Worm (Caenorhabditis elegans) whole organism, L4 larva: ENCODE measurements around the gene Y39G8C.2.

ENCODE experiments used
- F10B5.3 ChIP-seq: sonication (generic microtip); optimal IDR thresholded peaks from 2 replicates; lab custom pipeline; 2016; ENCODE audit warnings: mild to moderate bottlenecking, missing genetic modification characterization, missing compliant biosample characterization
- F26F4.8 ChIP-seq: fragments of 200-800 bp; sonication (Bioruptor generic); conservative IDR thresholded peaks from 2 replicates; pipeline ENCODE4 v1.3.6; 2022; ENCODE audit warnings: missing genetic modification characterization, missing compliant biosample characterization
- Y105C5A.15 ChIP-seq: fragments of 200-800 bp; sonication (Bioruptor generic); IDR thresholded peaks from 2 replicates; pipeline ENCODE4 v1.3.6; 2022; ENCODE audit warnings: missing genetic modification characterization, missing compliant biosample characterization
- Y5F2A.4 ChIP-seq: fragments of 200-800 bp; sonication (Bioruptor generic); optimal IDR thresholded peaks from 2 replicates; lab custom pipeline; 2018; ENCODE audit warnings: mild to moderate bottlenecking, missing genetic modification characterization, missing compliant biosample characterization
- ZK546.5 ChIP-seq, 2 experiments: sonication (generic microtip); optimal IDR thresholded peaks; 2 replicates each; lab custom pipeline; 2017; ENCODE audit warnings: missing biosample characterization in 2 of 2, missing genetic modification characterization in 2 of 2
- aha-1 ChIP-seq: fragments of 150-350 bp; peaks from one replicate; lab custom pipeline; 2014; ENCODE audit warnings: missing biosample characterization, missing genetic modification characterization
- arid-1 ChIP-seq: fragments of 200-800 bp; sonication (Bioruptor generic); conservative IDR thresholded peaks from 2 replicates; pipeline ENCODE4 v1.3.6; 2022; ENCODE audit warnings: missing genetic modification reagents, missing genetic modification characterization, missing compliant biosample characterization
- ceh-20 ChIP-seq: fragments of 200-800 bp; sonication (Bioruptor generic); IDR thresholded peaks from 2 replicates; pipeline ENCODE4 v1.3.6; 2022; ENCODE audit warnings: missing genetic modification reagents, missing genetic modification characterization, missing compliant biosample characterization
- ceh-62 ChIP-seq: sonication (generic microtip); optimal IDR thresholded peaks from 2 replicates; lab custom pipeline; 2017; ENCODE audit warnings: missing biosample characterization, missing genetic modification characterization
- ces-1 ChIP-seq: fragments of 150-350 bp; sonication (generic microtip); optimal IDR thresholded peaks from 4 replicates; lab custom pipeline; 2014; ENCODE audit warnings: missing biosample characterization, missing genetic modification reagents, missing genetic modification characterization
- cey-2 ChIP-seq: sonication (generic microtip); optimal IDR thresholded peaks from 3 replicates; lab custom pipeline; 2017; ENCODE audit warnings: missing genetic modification characterization, mild to moderate bottlenecking, missing compliant biosample characterization, antibody characterized with exemption, borderline replicate concordance; ENCODE audit not compliant: insufficient read depth
- daf-16 ChIP-seq, 3 experiments: sonication (generic microtip); optimal IDR thresholded peaks; 2 replicates each; lab custom pipeline; 2016 to 2017; ENCODE audit warnings: missing genetic modification characterization in 3 of 3, missing genetic modification reagents in 3 of 3, mild to moderate bottlenecking in 2 of 3, missing compliant biosample characterization in 2 of 3, missing biosample characterization in 1 of 3, moderate library complexity in 1 of 3
- dmd-6 ChIP-seq: fragments of 200-800 bp; sonication (Bioruptor generic); IDR thresholded peaks from 2 replicates; pipeline ENCODE4 v1.3.6; 2022; ENCODE audit warnings: missing genetic modification reagents, missing genetic modification characterization, missing compliant biosample characterization
- dve-1 ChIP-seq: sonication (generic microtip); optimal IDR thresholded peaks from 2 replicates; lab custom pipeline; 2017; ENCODE audit warnings: antibody characterized with exemption, mild to moderate bottlenecking, missing genetic modification characterization, missing compliant biosample characterization; ENCODE audit not compliant: insufficient read depth
- hif-1 ChIP-seq, 2 experiments: sonication (generic microtip); optimal IDR thresholded peaks; 2 replicates each; lab custom pipeline; 2016 to 2017; ENCODE audit warnings: missing compliant biosample characterization in 2 of 2, missing genetic modification characterization in 2 of 2, missing genetic modification reagents in 2 of 2, missing genotype in 2 of 2, mild to moderate bottlenecking in 1 of 2
- hlh-11 ChIP-seq: fragments of 200-800 bp; sonication (Bioruptor generic); optimal IDR thresholded peaks from 2 replicates; lab custom pipeline; 2018; ENCODE audit warnings: mild to moderate bottlenecking, missing genetic modification characterization, missing compliant biosample characterization
- hlh-30 ChIP-seq: sonication (generic microtip); optimal IDR thresholded peaks from 2 replicates; lab custom pipeline; 2017; ENCODE audit warnings: antibody characterized with exemption, mild to moderate bottlenecking, missing genetic modification characterization, missing compliant biosample characterization; ENCODE audit not compliant: insufficient read depth
- hmg-1.1 ChIP-seq: fragments of 200-800 bp; sonication (Bioruptor generic); IDR thresholded peaks from 2 replicates; pipeline ENCODE4 v1.3.6; 2022; ENCODE audit warnings: missing genetic modification reagents, missing genetic modification characterization, missing compliant biosample characterization
- jun-1 ChIP-seq: fragments of 150-350 bp; optimal IDR thresholded peaks from 2 replicates; lab custom pipeline; 2014; ENCODE audit warnings: missing biosample characterization, missing genetic modification reagents, missing genetic modification characterization
- lin-1 ChIP-seq: fragments of 200-800 bp; sonication (Bioruptor generic); IDR thresholded peaks from 2 replicates; pipeline ENCODE4 v1.3.6; 2022; ENCODE audit warnings: missing genetic modification reagents, missing genetic modification characterization, missing compliant biosample characterization
- lin-39 ChIP-seq: fragments of 150-350 bp; optimal IDR thresholded peaks from 2 replicates; lab custom pipeline; 2014; ENCODE audit warnings: missing biosample characterization, missing genetic modification reagents, missing genetic modification characterization
- lir-3 ChIP-seq: sonication (generic microtip); optimal IDR thresholded peaks from 2 replicates; lab custom pipeline; 2016; ENCODE audit warnings: mild to moderate bottlenecking, missing genetic modification characterization, missing compliant biosample characterization
- mes-2 ChIP-seq: sonication (generic microtip); optimal IDR thresholded peaks from 2 replicates; lab custom pipeline; 2016; ENCODE audit warnings: missing genotype, mild to moderate bottlenecking, missing genetic modification characterization, missing compliant biosample characterization; ENCODE audit not compliant: poor library complexity, severe bottlenecking
- mxl-3 ChIP-seq: fragments of 200-800 bp; sonication (Bioruptor generic); optimal IDR thresholded peaks from 2 replicates; lab custom pipeline; 2018; ENCODE audit warnings: mild to moderate bottlenecking, missing genetic modification characterization, missing compliant biosample characterization
- nhr-102 ChIP-seq: sonication (generic microtip); optimal IDR thresholded peaks from 2 replicates; lab custom pipeline; 2016; ENCODE audit warnings: mild to moderate bottlenecking, missing genetic modification characterization, moderate library complexity, missing compliant biosample characterization
- nhr-11 ChIP-seq: fragments of 150-350 bp; optimal IDR thresholded peaks from 2 replicates; lab custom pipeline; 2014; ENCODE audit warnings: missing biosample characterization, missing genetic modification characterization
- nhr-111 ChIP-seq: fragments of 200-800 bp; sonication (Bioruptor generic); optimal IDR thresholded peaks from 2 replicates; lab custom pipeline; 2018; ENCODE audit warnings: mild to moderate bottlenecking, missing genetic modification characterization, missing compliant biosample characterization
- nhr-237 ChIP-seq: sonication (generic microtip); optimal IDR thresholded peaks from 2 replicates; lab custom pipeline; 2017; ENCODE audit warnings: missing biosample characterization, missing genetic modification characterization
- nhr-28 ChIP-seq: fragments of 150-350 bp; optimal IDR thresholded peaks from 2 replicates; lab custom pipeline; 2014; ENCODE audit warnings: missing biosample characterization, missing genetic modification characterization
- nhr-42 ChIP-seq: fragments of 200-800 bp; sonication (Bioruptor generic); IDR thresholded peaks from 2 replicates; pipeline ENCODE4 v1.3.6; 2022; ENCODE audit warnings: missing genetic modification characterization, missing compliant biosample characterization
- nhr-48 ChIP-seq: sonication (generic microtip); optimal IDR thresholded peaks from 2 replicates; lab custom pipeline; 2016; ENCODE audit warnings: mild to moderate bottlenecking, missing genetic modification characterization, missing compliant biosample characterization
- nhr-76 ChIP-seq: fragments of 150-350 bp; optimal IDR thresholded peaks from 2 replicates; lab custom pipeline; 2014; ENCODE audit warnings: missing biosample characterization, missing genetic modification characterization
- nhr-77 ChIP-seq: fragments of 150-350 bp; optimal IDR thresholded peaks from 2 replicates; lab custom pipeline; 2014; ENCODE audit warnings: missing biosample characterization, missing genetic modification characterization
- pha-4 ChIP-seq, 2 experiments: fragments of 150-350 bp in 1 of 2; fragments of 200-800 bp in 1 of 2; sonication (Bioruptor generic) in 1 of 2; IDR thresholded peaks in 1 of 2; optimal IDR thresholded peaks in 1 of 2; 2 replicates each; pipeline versions ENCODE4 v1.3.6 to Lab custom; 2014 to 2022; ENCODE audit warnings: missing genetic modification characterization in 2 of 2, missing genetic modification reagents in 2 of 2, missing biosample characterization in 1 of 2, missing compliant biosample characterization in 1 of 2
- pqm-1 ChIP-seq: sonication (generic microtip); optimal IDR thresholded peaks from 2 replicates; lab custom pipeline; 2017; ENCODE audit warnings: missing biosample characterization, missing genetic modification characterization
- saeg-2 ChIP-seq: fragments of 200-800 bp; sonication (Bioruptor generic); IDR thresholded peaks from 2 replicates; pipeline ENCODE4 v1.3.6; 2022; ENCODE audit warnings: missing genetic modification reagents, missing genetic modification characterization, missing compliant biosample characterization
- set-16 ChIP-seq: fragments of 200-800 bp; sonication (Bioruptor generic); IDR thresholded peaks from 2 replicates; pipeline ENCODE4 v1.3.6; 2022; ENCODE audit warnings: missing genetic modification reagents, missing genetic modification characterization, missing compliant biosample characterization
- skn-1 ChIP-seq: fragments of 150-350 bp; optimal IDR thresholded peaks from 2 replicates; lab custom pipeline; 2014; ENCODE audit warnings: missing biosample characterization, missing genetic modification characterization
- snpc-1.2 ChIP-seq: fragments of 200-800 bp; sonication (Bioruptor generic); IDR thresholded peaks from 2 replicates; pipeline ENCODE4 v1.3.6; 2022; ENCODE audit warnings: missing genetic modification reagents, missing genetic modification characterization, missing compliant biosample characterization
- spr-3 ChIP-seq: fragments of 200-800 bp; sonication (Bioruptor generic); optimal IDR thresholded peaks from 2 replicates; lab custom pipeline; 2018; ENCODE audit warnings: mild to moderate bottlenecking, missing genetic modification characterization, missing compliant biosample characterization
- tag-97 ChIP-seq: fragments of 200-800 bp; sonication (Bioruptor generic); IDR thresholded peaks from 2 replicates; pipeline ENCODE4 v1.3.6; 2022; ENCODE audit warnings: missing genetic modification characterization, missing compliant biosample characterization
- tra-1 ChIP-seq: fragments of 200-800 bp; sonication (Bioruptor generic); IDR thresholded peaks from 2 replicates; pipeline ENCODE4 v1.3.6; 2022; ENCODE audit warnings: missing genetic modification reagents, missing genetic modification characterization, missing compliant biosample characterization
- unc-39 ChIP-seq: sonication (generic microtip); optimal IDR thresholded peaks from 2 replicates; lab custom pipeline; 2017; ENCODE audit warnings: missing biosample characterization, missing genetic modification characterization
- zag-1 ChIP-seq: fragments of 150-350 bp; optimal IDR thresholded peaks from 2 replicates; lab custom pipeline; 2014; ENCODE audit warnings: missing biosample characterization, missing genetic modification characterization
- zip-2 ChIP-seq: fragments of 150-350 bp; optimal IDR thresholded peaks from 2 replicates; lab custom pipeline; 2014; ENCODE audit warnings: missing biosample characterization, missing genetic modification characterization

Y39G8C.2 gene

DNA sequence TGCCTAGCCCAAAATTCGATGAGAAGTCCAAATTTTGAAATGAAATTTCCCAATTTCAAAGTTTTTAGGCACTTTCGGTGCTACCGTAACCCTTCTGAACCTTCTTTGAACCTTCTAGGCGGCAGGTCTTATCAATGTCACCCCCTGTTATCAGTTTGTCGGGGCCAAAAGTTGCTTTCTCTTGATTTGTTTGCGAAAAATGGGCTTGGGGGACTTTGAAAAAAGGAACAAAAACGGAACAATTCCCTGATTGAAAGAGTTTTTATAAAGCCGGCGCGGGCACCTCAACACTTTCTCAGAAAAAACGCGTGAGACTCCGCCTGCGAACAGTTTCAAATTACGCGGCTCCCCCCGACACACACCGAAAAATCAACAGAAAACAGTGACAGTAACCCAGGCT is 44.3 kb downstream of the Y39G8C.2 start:
- TF ChIP-seq dmd-6 (GFP tag; lab: Robert Waterston, UW) (peak; percentile 34; the same call in 1 of the 2 replicates), F10B5.3 (tag; lab: Kevin White, UChicago) (no peak)

DNA sequence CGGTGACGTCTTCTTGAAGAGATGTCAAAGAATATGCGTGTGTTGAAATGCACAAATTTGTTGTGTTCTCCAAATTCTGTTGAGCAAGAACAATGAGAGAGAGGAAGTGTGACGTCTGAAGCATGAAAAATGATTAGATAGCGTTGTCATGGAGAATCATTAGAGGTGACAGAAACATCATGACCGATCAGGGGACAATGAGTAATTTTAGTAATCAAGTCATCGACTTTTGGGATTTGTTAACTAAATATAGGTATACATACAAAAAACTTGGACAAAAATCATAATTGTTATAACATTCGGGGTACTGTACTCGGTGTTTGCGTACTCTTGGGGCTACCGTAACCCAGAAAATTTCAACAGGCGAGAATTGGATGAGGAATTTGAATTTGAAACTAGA is 45.2 kb downstream of the Y39G8C.2 start, which contains the start of gene daf-5:
daf-5 (minus strand) TSS at position 101 of the 400 bp plus-strand sequence.
- TF ChIP-seq arid-1 (GFP tag; lab: Robert Waterston, UW) (no peak), F10B5.3 (tag; lab: Kevin White, UChicago) (no peak), aha-1 (peak; percentile 41), hmg-1.1 (GFP tag; lab: Robert Waterston, UW) (no peak), spr-3 (GFP tag; lab: Kevin White, UChicago) (no peak), tra-1 (GFP tag; lab: Robert Waterston, UW) (no peak)

DNA sequence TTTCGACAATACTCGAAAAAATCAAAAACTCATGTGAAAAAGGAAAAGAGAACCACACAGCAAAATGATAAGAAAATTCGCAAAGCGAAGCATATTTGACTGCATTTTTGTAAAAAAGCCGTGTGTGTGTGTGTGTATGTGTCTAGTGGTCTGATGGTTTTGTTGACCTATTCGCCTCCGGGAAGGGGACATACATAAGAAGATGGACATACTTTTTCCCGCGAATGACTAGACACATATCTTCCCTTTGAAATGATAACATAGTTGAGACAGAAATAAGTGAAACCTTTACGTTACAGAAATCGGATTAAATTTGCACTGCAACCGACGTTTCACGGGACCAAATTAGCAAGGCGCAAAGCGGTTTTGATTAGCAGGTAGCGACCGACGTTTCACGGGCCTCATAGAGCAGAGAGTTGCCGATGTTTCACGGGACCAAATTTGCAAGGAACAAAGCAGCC is 45.9 kb downstream of the Y39G8C.2 start:
- no peak for TF ChIP-seq ZK546.5 (tag; optimal IDR thresholded peaks at IDR 0.05; lab: Kevin White, UChicago)
- TF ChIP-seq nhr-76 (tag; lab: Kevin White, UChicago), result no peak
- TF ChIP-seq lin-39, result no peak
- no peak for TF ChIP-seq zag-1 (tag; lab: Kevin White, UChicago)
- no peak for TF ChIP-seq jun-1 (tag; lab: Kevin White, UChicago)
- no peak for TF ChIP-seq F26F4.8 (GFP tag; lab: Robert Waterston, UW)
- no peak for TF ChIP-seq nhr-237
- TF ChIP-seq Y5F2A.4 (GFP tag; lab: Kevin White, UChicago), result no peak
- TF ChIP-seq saeg-2 (GFP tag; lab: Robert Waterston, UW), result no peak
- TF ChIP-seq zip-2 (tag; lab: Kevin White, UChicago), result no peak
- no peak for TF ChIP-seq lir-3 (tag; lab: Kevin White, UChicago)
- peak; percentile 30 for TF ChIP-seq mxl-3
- TF ChIP-seq snpc-1.2 (GFP tag; lab: Robert Waterston, UW), result no peak
- no peak for TF ChIP-seq skn-1 (tag; lab: Kevin White, UChicago)
- TF ChIP-seq nhr-102 (tag; lab: Kevin White, UChicago), result no peak
- no peak for TF ChIP-seq unc-39
- peak; percentile 89 for TF ChIP-seq nhr-77 (tag; lab: Kevin White, UChicago)
- TF ChIP-seq nhr-28, result peak; percentile 89
- TF ChIP-seq hif-1 (tag; optimal IDR thresholded peaks at IDR 0.05; lab: Kevin White, UChicago), result no peak
- TF ChIP-seq aha-1, result peak; percentile 59
- TF ChIP-seq dve-1, result peak; percentile 38
- TF ChIP-seq tra-1 (GFP tag; lab: Robert Waterston, UW), result no peak
- no peak for TF ChIP-seq ces-1 (GFP tag; lab: Kevin White, UChicago)
- peak; percentile 65 for TF ChIP-seq hlh-11 (tag; lab: Kevin White, UChicago)
- TF ChIP-seq Y105C5A.15, result no peak
- no peak for TF ChIP-seq cey-2
- no peak for TF ChIP-seq nhr-111 (GFP tag; lab: Kevin White, UChicago)
- peak; percentile 50 for TF ChIP-seq hlh-30 (tag; lab: Kevin White, UChicago)
- no peak for TF ChIP-seq nhr-42 (GFP tag; lab: Robert Waterston, UW)
- TF ChIP-seq F10B5.3 (tag; lab: Kevin White, UChicago), result no peak
- TF ChIP-seq tag-97 (GFP tag; lab: Robert Waterston, UW), result no peak
- TF ChIP-seq lin-1 (GFP tag; lab: Robert Waterston, UW), result no peak
- TF ChIP-seq nhr-11 (tag; lab: Kevin White, UChicago), result no peak
- TF ChIP-seq ceh-20, result no peak
- TF ChIP-seq mes-2 (tag; lab: Kevin White, UChicago), result no peak
- peak; percentile 67 for TF ChIP-seq pqm-1
- no peak for TF ChIP-seq hmg-1.1 (GFP tag; lab: Robert Waterston, UW)
- no peak for TF ChIP-seq spr-3 (GFP tag; lab: Kevin White, UChicago)
- no peak for TF ChIP-seq nhr-48 (tag; lab: Kevin White, UChicago)
- peak; percentile 43; the same call in 1 of the 2 replicates for TF ChIP-seq dmd-6 (GFP tag; lab: Robert Waterston, UW)
- no peak for TF ChIP-seq pha-4 (GFP tag; IDR thresholded peaks at IDR 0.05; lab: Robert Waterston, UW)
- TF ChIP-seq pha-4 (tag; optimal IDR thresholded peaks at IDR 0.05; lab: Kevin White, UChicago), result no peak
- TF ChIP-seq set-16 (GFP tag; lab: Robert Waterston, UW), result no peak
- TF ChIP-seq ceh-62 (tag; lab: Kevin White, UChicago), result no peak
- no peak for TF ChIP-seq daf-16 (GFP tag; optimal IDR thresholded peaks at IDR 0.05; lab: Kevin White, UChicago)
- TF ChIP-seq daf-16 (tag; optimal IDR thresholded peaks at IDR 0.05; lab: Kevin White, UChicago), result peak; percentile 53
